Fruit fly (Drosophila melanogaster) Kc167 (cell line): ENCODE data around the gene CG6195.

Experiments
- Myc ChIP-seq: fragments of >200 bp; optimal IDR thresholded peaks from 2 replicates; lab custom pipeline; 2017; ENCODE audit warnings: missing external identifiers
- insv ChIP-seq: fragments of >200 bp; optimal IDR thresholded peaks from 3 replicates; lab custom pipeline; 2018; ENCODE audit warnings: missing external identifiers
- ttk ChIP-seq: sonication (Bioruptor generic); optimal IDR thresholded peaks from 2 replicates; lab custom pipeline; 2017; ENCODE audit warnings: missing external identifiers

- TF ChIP-seq insv (no peak), ttk (lab: Kevin White, UChicago) (no peak), Myc (lab: Kevin White, UChicago) (no peak)
These were observed at the start of gene CG6195, which contains the start of gene CG31220 for dm6 chr3R:19648289-19648916.
